Worm (Caenorhabditis elegans) whole organism, L2 larva: Measurements from ENCODE around the gene mdt-6.

Experiments used
- C34F6.9 ChIP-seq: fragments of 150-350 bp; optimal IDR thresholded peaks from 2 replicates; lab custom pipeline; 2014; ENCODE audit warnings: missing biosample characterization, missing genetic modification characterization
- F13H6.1 ChIP-seq: sonication (generic microtip); optimal IDR thresholded peaks from 2 replicates; lab custom pipeline; 2016; ENCODE audit warnings: missing genetic modification characterization, missing compliant biosample characterization
- R02D3.7 ChIP-seq: fragments of 150-350 bp; optimal IDR thresholded peaks from 2 replicates; lab custom pipeline; 2014; ENCODE audit warnings: missing biosample characterization, missing genetic modification characterization
- ZK546.5 ChIP-seq: sonication (generic microtip); optimal IDR thresholded peaks from 2 replicates; lab custom pipeline; 2017; ENCODE audit warnings: missing biosample characterization, missing genetic modification characterization
- alr-1 ChIP-seq: fragments of 150-350 bp; optimal IDR thresholded peaks from 2 replicates; lab custom pipeline; 2014; ENCODE audit warnings: missing biosample characterization, missing genetic modification characterization
- aly-2 ChIP-seq: fragments of 150-350 bp; optimal IDR thresholded peaks from 2 replicates; lab custom pipeline; 2014; ENCODE audit warnings: missing biosample characterization, missing genetic modification characterization
- ama-1 ChIP-seq: fragments of 150-350 bp; optimal IDR thresholded peaks from 2 replicates; lab custom pipeline; 2018; ENCODE audit warnings: inconsistent platforms
- blmp-1 ChIP-seq: sonication (generic microtip); optimal IDR thresholded peaks from 2 replicates; lab custom pipeline; 2017; ENCODE audit warnings: missing genetic modification characterization, mild to moderate bottlenecking, missing compliant biosample characterization, antibody characterized with exemption, moderate library complexity; ENCODE audit not compliant: insufficient read depth
- ceh-16 ChIP-seq: fragments of 150-350 bp; optimal IDR thresholded peaks from 2 replicates; lab custom pipeline; 2014; ENCODE audit warnings: missing biosample characterization, missing genetic modification characterization
- ceh-82 ChIP-seq: fragments of 150-350 bp; optimal IDR thresholded peaks from 2 replicates; lab custom pipeline; 2014; ENCODE audit warnings: missing biosample characterization, missing genetic modification characterization
- crh-2 ChIP-seq: sonication (generic microtip); optimal IDR thresholded peaks from 2 replicates; lab custom pipeline; 2017; ENCODE audit warnings: missing biosample characterization, missing genetic modification characterization
- dmd-4 ChIP-seq: sonication (generic microtip); optimal IDR thresholded peaks from 2 replicates; lab custom pipeline; 2017; ENCODE audit warnings: missing biosample characterization, missing genetic modification characterization
- egl-27 ChIP-seq: sonication (generic microtip); optimal IDR thresholded peaks from 3 replicates; lab custom pipeline; 2017; ENCODE audit warnings: missing biosample characterization, missing genetic modification reagents, missing genetic modification characterization
- elt-1 ChIP-seq: fragments of 150-350 bp; optimal IDR thresholded peaks from 2 replicates; lab custom pipeline; 2014; ENCODE audit warnings: missing biosample characterization, missing genetic modification characterization
- elt-3 ChIP-seq: sonication (generic microtip); optimal IDR thresholded peaks from 2 replicates; lab custom pipeline; 2017; ENCODE audit warnings: missing biosample characterization, missing genetic modification characterization
- fos-1 ChIP-seq: fragments of 150-350 bp; optimal IDR thresholded peaks from 2 replicates; lab custom pipeline; 2014; ENCODE audit warnings: missing biosample characterization, missing genetic modification characterization
- lin-13 ChIP-seq: fragments of 150-350 bp; optimal IDR thresholded peaks from 2 replicates; lab custom pipeline; 2014; ENCODE audit warnings: missing biosample characterization, missing genetic modification reagents, missing genetic modification characterization
- lsy-2 ChIP-seq, 2 experiments: fragments of 150-350 bp in 1 of 2; sonication (generic microtip) in 1 of 2; optimal IDR thresholded peaks; 2 replicates each; lab custom pipeline; 2014 to 2017; ENCODE audit warnings: missing biosample characterization in 2 of 2, missing genetic modification characterization in 2 of 2
- mab-5 ChIP-seq: fragments of 150-350 bp; optimal IDR thresholded peaks from 2 replicates; lab custom pipeline; 2014; ENCODE audit warnings: missing biosample characterization, missing genetic modification characterization
- mbf-1 ChIP-seq: sonication (generic microtip); optimal IDR thresholded peaks from 2 replicates; lab custom pipeline; 2017; ENCODE audit warnings: missing biosample characterization, missing genetic modification characterization
- mdl-1 ChIP-seq, 2 experiments: fragments of 150-350 bp in 1 of 2; sonication (generic microtip) in 1 of 2; optimal IDR thresholded peaks; 2 replicates each; lab custom pipeline; 2017; ENCODE audit warnings: missing biosample characterization in 2 of 2, missing genetic modification characterization in 2 of 2
- nhr-11 ChIP-seq: fragments of 150-350 bp; optimal IDR thresholded peaks from 2 replicates; lab custom pipeline; 2014; ENCODE audit warnings: missing biosample characterization, missing genetic modification characterization
- nhr-129 ChIP-seq: fragments of 150-350 bp; optimal IDR thresholded peaks from 2 replicates; lab custom pipeline; 2014; ENCODE audit warnings: missing biosample characterization, missing genetic modification characterization
- nhr-21 ChIP-seq: fragments of 150-350 bp; optimal IDR thresholded peaks from 2 replicates; lab custom pipeline; 2014; ENCODE audit warnings: missing biosample characterization, missing genetic modification characterization
- nhr-23 ChIP-seq: fragments of 150-350 bp; optimal IDR thresholded peaks from 2 replicates; lab custom pipeline; 2014; ENCODE audit warnings: missing biosample characterization, missing genetic modification reagents, missing genetic modification characterization
- nhr-237 ChIP-seq: fragments of 150-350 bp; optimal IDR thresholded peaks from 2 replicates; lab custom pipeline; 2014; ENCODE audit warnings: missing biosample characterization, missing genetic modification characterization
- nhr-25 ChIP-seq: fragments of 150-350 bp; sonication (generic microtip); optimal IDR thresholded peaks from 3 replicates; lab custom pipeline; 2014; ENCODE audit warnings: missing biosample characterization, missing genetic modification characterization
- nhr-6 ChIP-seq: fragments of 150-350 bp; optimal IDR thresholded peaks from 2 replicates; lab custom pipeline; 2014; ENCODE audit warnings: missing biosample characterization, missing genetic modification characterization
- nhr-77 ChIP-seq: fragments of 150-350 bp; optimal IDR thresholded peaks from 2 replicates; lab custom pipeline; 2014; ENCODE audit warnings: missing biosample characterization, missing genetic modification characterization
- peb-1 ChIP-seq: fragments of 150-350 bp; optimal IDR thresholded peaks from 2 replicates; lab custom pipeline; 2014; ENCODE audit warnings: missing biosample characterization, missing genetic modification characterization
- skn-1 ChIP-seq: sonication (generic microtip); optimal IDR thresholded peaks from 2 replicates; lab custom pipeline; 2017; ENCODE audit warnings: missing biosample characterization, missing genetic modification characterization
- sma-3 ChIP-seq: sonication (generic microtip); optimal IDR thresholded peaks from 2 replicates; lab custom pipeline; 2016; ENCODE audit warnings: missing genetic modification reagents, missing genetic modification characterization, missing compliant biosample characterization
- unc-55 ChIP-seq: fragments of 150-350 bp; sonication (generic microtip); optimal IDR thresholded peaks from 3 replicates; lab custom pipeline; 2014; ENCODE audit warnings: missing biosample characterization, missing genetic modification reagents, missing genetic modification characterization
- zag-1 ChIP-seq: fragments of 150-350 bp; optimal IDR thresholded peaks from 2 replicates; lab custom pipeline; 2014; ENCODE audit warnings: missing biosample characterization, missing genetic modification characterization
- ztf-1 ChIP-seq: fragments of 200-800 bp; sonication (Bioruptor generic); conservative IDR thresholded peaks from 2 replicates; pipeline ENCODE4 v1.3.6; 2022; ENCODE audit warnings: missing genetic modification characterization, missing compliant biosample characterization
- ztf-11 ChIP-seq: sonication (generic microtip); optimal IDR thresholded peaks from 2 replicates; lab custom pipeline; 2017; ENCODE audit warnings: missing biosample characterization, missing genetic modification characterization

The mdt-6 gene

ce11 chrV:7047512-7047911 lies 11.9 kb downstream of the mdt-6 start, which contains the start of gene F20A1.8:
F20A1.8 (minus strand) TSS chrV:7047612.
- TF ChIP-seq ztf-11 (tag; lab: Kevin White, UChicago) (no peak), elt-3 (tag; lab: Kevin White, UChicago) (no peak), nhr-6 (tag; lab: Kevin White, UChicago) (no peak), aly-2 (tag; lab: Kevin White, UChicago) (no peak), ama-1 (lab: Kevin White, UChicago) (no peak), mab-5 (tag; lab: Kevin White, UChicago) (no peak), lin-13 (GFP tag; lab: Kevin White, UChicago) (no peak), elt-1 (tag; lab: Kevin White, UChicago) (no peak)

ce11 chrV:7046005-7046404 lies 13.4 kb downstream of the mdt-6 start, which contains the start of gene F20A1.2:
F20A1.2 (plus strand) TSS chrV:7046305.
- TF ChIP-seq nhr-6 (tag; lab: Kevin White, UChicago) (no peak), peb-1 (tag; lab: Kevin White, UChicago) (no peak), ztf-1 (GFP tag; lab: Robert Waterston, UW) (no peak), nhr-25 (tag; lab: Kevin White, UChicago) (no peak), blmp-1 (no peak), ceh-16 (tag; lab: Kevin White, UChicago) (no peak), nhr-23 (tag; lab: Kevin White, UChicago) (no peak)

ce11 chrV:7036475-7036874 lies 22.9 kb downstream of the mdt-6 start, which contains the start of gene twk-11:
twk-11 (minus strand) TSS chrV:7036575.
- TF ChIP-seq F13H6.1 (no peak), alr-1 (tag; lab: Kevin White, UChicago) (no peak), unc-55 (GFP tag; lab: Kevin White, UChicago) (no peak)

- no peak for TF ChIP-seq nhr-21 (tag; lab: Kevin White, UChicago)
- TF ChIP-seq unc-55 (GFP tag; lab: Kevin White, UChicago) = no peak
- no peak for TF ChIP-seq sma-3 (GFP tag; lab: Kevin White, UChicago)
- no peak for TF ChIP-seq aly-2 (tag; lab: Kevin White, UChicago)
- TF ChIP-seq fos-1 (tag; lab: Kevin White, UChicago) = no peak
- no peak for TF ChIP-seq alr-1 (tag; lab: Kevin White, UChicago)
- no peak for TF ChIP-seq C34F6.9
- no peak for TF ChIP-seq ZK546.5 (tag; lab: Kevin White, UChicago)
- no peak for TF ChIP-seq dmd-4 (tag; lab: Kevin White, UChicago)
- no peak for TF ChIP-seq egl-27 (tag; lab: Kevin White, UChicago)
- TF ChIP-seq ama-1 (lab: Kevin White, UChicago) = no peak
- TF ChIP-seq mdl-1 (tag; optimal IDR thresholded peaks at IDR 0.05; lab: Kevin White, UChicago) = no peak
Observed at ce11 chrV:7027055-7027454, 32.4 kb downstream of the mdt-6 start, which contains the start of gene F20A1.6. F20A1.6 (minus strand) TSS chrV:7027155.

ce11 chrV:7022981-7023380 lies 36.4 kb downstream of the mdt-6 start:
- TF ChIP-seq nhr-237 (tag; lab: Kevin White, UChicago) = no peak
- no peak for TF ChIP-seq nhr-11 (tag; lab: Kevin White, UChicago)
- TF ChIP-seq unc-55 (GFP tag; lab: Kevin White, UChicago) = no peak
- TF ChIP-seq elt-3 (tag; lab: Kevin White, UChicago) = no peak
- TF ChIP-seq ZK546.5 (tag; lab: Kevin White, UChicago) = no peak
- TF ChIP-seq skn-1 = no peak
- TF ChIP-seq ztf-1 (GFP tag; lab: Robert Waterston, UW) = no peak
- TF ChIP-seq mbf-1 (tag; lab: Kevin White, UChicago) = no peak
- TF ChIP-seq sma-3 (GFP tag; lab: Kevin White, UChicago) = no peak
- no peak for TF ChIP-seq mab-5 (tag; lab: Kevin White, UChicago)
- no peak for TF ChIP-seq nhr-21 (tag; lab: Kevin White, UChicago)
- no peak for TF ChIP-seq ama-1 (lab: Kevin White, UChicago)

ce11 chrV:7021772-7022171 lies 37.7 kb downstream of the mdt-6 start, which contains the start of gene F20A1.4:
F20A1.4 (minus strand) TSS chrV:7021872.
- TF ChIP-seq ZK546.5 (tag; lab: Kevin White, UChicago) (no peak), zag-1 (no peak), fos-1 (tag; lab: Kevin White, UChicago) (no peak), F13H6.1 (no peak), aly-2 (tag; lab: Kevin White, UChicago) (no peak), C34F6.9 (no peak), R02D3.7 (tag; lab: Kevin White, UChicago) (no peak), ama-1 (lab: Kevin White, UChicago) (no peak), crh-2 (no peak), nhr-129 (no peak), ztf-1 (GFP tag; lab: Robert Waterston, UW) (no peak), ceh-82 (no peak), nhr-77 (tag; lab: Kevin White, UChicago) (no peak), lsy-2 (tag; optimal IDR thresholded peaks at IDR 0.05; lab: Kevin White, UChicago) (no peak), peb-1 (tag; lab: Kevin White, UChicago) (no peak), nhr-11 (tag; lab: Kevin White, UChicago) (no peak)
